Fruit fly (Drosophila melanogaster): Measurements from ENCODE around the gene eIF4EHP.

The eIF4EHP gene

DNA sequence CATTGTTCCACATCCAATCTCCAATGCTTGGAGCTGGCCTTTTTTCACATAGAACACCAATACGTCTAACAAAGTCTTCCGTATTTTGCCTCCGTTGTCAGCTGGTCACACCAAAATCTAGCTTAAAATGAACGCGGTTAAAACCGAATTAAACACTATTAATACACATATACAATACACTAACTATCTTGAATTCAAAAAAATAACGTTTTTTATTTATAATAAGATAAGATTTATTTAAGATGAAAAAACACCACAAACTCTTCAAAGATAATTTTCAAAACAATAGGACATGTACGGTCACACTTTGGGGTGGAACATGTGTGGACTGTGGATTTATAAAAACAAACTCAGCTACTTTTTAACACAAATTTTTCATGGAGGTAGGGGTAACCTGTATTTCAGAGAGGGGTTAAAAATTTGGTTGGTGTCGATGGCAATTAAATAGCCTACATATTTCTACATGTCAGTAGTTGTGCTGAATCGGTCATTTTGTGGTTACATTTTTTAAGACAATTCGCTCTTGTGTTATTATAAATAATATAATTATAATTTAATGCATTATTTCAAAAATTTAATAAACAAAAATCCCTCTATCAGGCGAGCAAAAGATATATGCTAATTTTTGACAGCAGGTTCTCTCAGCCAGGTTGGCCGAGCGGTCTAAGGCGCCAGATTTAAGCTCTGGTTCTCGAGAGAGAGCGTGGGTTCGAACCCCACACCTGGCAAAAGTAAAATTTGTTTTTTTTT, 3.7 kb upstream of the eIF4EHP start, which contains the start of gene CG13605 (continued):
- TF ChIP-seq CG6254 (GFP tag; optimal IDR thresholded peaks at IDR 0.05) (peak; percentile 77), CG10366 (GFP tag; IDR thresholded peaks at IDR 0.05) (peak; percentile 65), Fer1 (GFP tag; optimal IDR thresholded peaks at IDR 0.05) (peak; percentile 89), az2 (GFP tag; optimal IDR thresholded peaks at IDR 0.05) (peak; percentile 75), Pdp1 (GFP tag; optimal IDR thresholded peaks at IDR 0.05) (peak; percentile 47 to 48), CG17829 (tag; optimal IDR thresholded peaks at IDR 0.05) (peak; percentile 73), prd (optimal IDR thresholded peaks at IDR 0.05) (no peak), prd (GFP tag; IDR thresholded peaks at IDR 0.05) (peak; percentile 67), GATAe (GFP tag; conservative IDR thresholded peaks at IDR 0.05) (no peak), exex (tag; optimal IDR thresholded peaks at IDR 0.05) (peak; percentile 55), Jarid2 (GFP tag; optimal IDR thresholded peaks at IDR 0.05) (peak; percentile 53), CG15514 (GFP tag; optimal IDR thresholded peaks at IDR 0.05) (peak; percentile 80), CG10147 (GFP tag; optimal IDR thresholded peaks at IDR 0.05) (peak; percentile 79), org-1 (GFP tag; optimal IDR thresholded peaks at IDR 0.05) (peak; percentile 58), CG30403 (GFP tag; optimal IDR thresholded peaks at IDR 0.05) (peak; percentile 72), repo (GFP tag; optimal IDR thresholded peaks at IDR 0.05) (peak; percentile 36), CG12299 (tag; optimal IDR thresholded peaks at IDR 0.05) (peak; percentile 63), CkIIα-i1 (GFP tag; IDR thresholded peaks at IDR 0.05) (no peak), onecut (GFP tag; IDR thresholded peaks at IDR 0.05) (peak; percentile 51), fu2 (GFP tag; optimal IDR thresholded peaks at IDR 0.05) (no peak), ems (GFP tag; optimal IDR thresholded peaks at IDR 0.05) (peak; percentile 32), CG2199 (GFP tag; IDR thresholded peaks at IDR 0.05) (0 out of 3 replicates have a peak, but pooled peaks have one; percentile 17), jumu (GFP tag; optimal IDR thresholded peaks at IDR 0.05) (peak; percentile 24), Neu2 (GFP tag; optimal IDR thresholded peaks at IDR 0.05; ENCODE audit: borderline replicate concordance) (no peak), Aef1 (GFP tag; IDR thresholded peaks at IDR 0.05) (peak; percentile 63; the same call in 2 of the 3 replicates), CG9817 (tag; optimal IDR thresholded peaks at IDR 0.05) (peak; percentile 61), lbe (GFP tag; optimal IDR thresholded peaks at IDR 0.05) (peak; percentile 64), CrebB (tag; optimal IDR thresholded peaks at IDR 0.05) (peak; percentile 36), CG11560 (tag; IDR thresholded peaks at IDR 0.05) (no peak), Bdp1 (GFP tag; optimal IDR thresholded peaks at IDR 0.05) (peak; percentile 97), Lim3 (GFP tag; IDR thresholded peaks at IDR 0.05) (no peak), CG6654 (GFP tag; optimal IDR thresholded peaks at IDR 0.05) (peak; percentile 31), ab (GFP tag; optimal IDR thresholded peaks at IDR 0.05) (no peak), sens (GFP tag) (peak; percentile 79), Hr78 (GFP tag; optimal IDR thresholded peaks at IDR 0.05) (no peak), Lhr (GFP tag; optimal IDR thresholded peaks at IDR 0.05) (peak; percentile 45), CG14965 (GFP tag; optimal IDR thresholded peaks at IDR 0.05; ENCODE audit: borderline replicate concordance) (no peak), h (optimal IDR thresholded peaks at IDR 0.05) (no peak), danr (GFP tag; IDR thresholded peaks at IDR 0.05) (0 out of 2 replicates have a peak, but pooled peaks have one; percentile 27), eyg (GFP tag; optimal IDR thresholded peaks at IDR 0.05) (no peak), CG11723 (GFP tag; optimal IDR thresholded peaks at IDR 0.05) (peak; percentile 52), MESR4 (GFP tag; optimal IDR thresholded peaks at IDR 0.05) (peak; percentile 18), pnt (GFP tag; optimal IDR thresholded peaks at IDR 0.05) (peak; percentile 26), Doc2 (GFP tag; IDR thresholded peaks at IDR 0.05) (no peak), Dip3 (GFP tag; optimal IDR thresholded peaks at IDR 0.05) (peak; percentile 48), CG15696 (tag; optimal IDR thresholded peaks at IDR 0.05) (peak; percentile 36), HLH4C (GFP tag; IDR thresholded peaks at IDR 0.05; ENCODE audit: partially characterized antibody) (0 out of 3 replicates have a peak, but pooled peaks have one; percentile 33), sim (GFP tag; IDR thresholded peaks at IDR 0.05) (no peak), tll (GFP tag; optimal IDR thresholded peaks at IDR 0.05) (no peak)
